Fruit fly (Drosophila melanogaster): ENCODE measurements around the gene Cln3.

Gene Cln3

DNA sequence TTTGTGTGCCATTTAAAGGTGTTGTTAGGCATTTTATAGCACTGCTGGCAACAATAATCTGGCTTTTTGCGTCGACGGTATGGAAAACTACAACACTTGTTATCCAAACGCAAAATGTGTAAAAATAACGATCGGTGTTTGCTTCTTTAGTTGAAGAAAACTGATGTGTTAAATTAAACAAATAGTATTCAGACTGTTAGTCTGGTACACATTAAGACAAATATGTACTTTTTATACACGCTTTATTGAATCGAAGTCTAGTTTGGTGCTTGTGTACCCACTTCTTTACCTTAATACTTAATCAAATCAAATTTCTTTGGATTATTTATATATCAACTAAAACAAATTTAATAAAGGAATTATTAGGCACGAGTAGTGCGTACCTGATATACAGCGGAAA lies 22.4 kb downstream of the Cln3 start (continued):
- peak; percentile 69 for TF ChIP-seq schlank (tag; optimal IDR thresholded peaks at IDR 0.05)
- TF ChIP-seq maf-S (GFP tag; optimal IDR thresholded peaks at IDR 0.05) = no peak
- TF ChIP-seq dati (GFP tag; IDR thresholded peaks at IDR 0.05) = no peak
- no peak for TF ChIP-seq Bteb2 (GFP tag; optimal IDR thresholded peaks at IDR 0.05)
- no peak for TF ChIP-seq jing (GFP tag; optimal IDR thresholded peaks at IDR 0.05)
- no peak for TF ChIP-seq ro (GFP tag; IDR thresholded peaks at IDR 0.05)
- TF ChIP-seq CG17186 (GFP tag; optimal IDR thresholded peaks at IDR 0.05) = no peak
- TF ChIP-seq corto (GFP tag; optimal IDR thresholded peaks at IDR 0.05) = no peak
- TF ChIP-seq dysf (GFP tag; IDR thresholded peaks at IDR 0.05) = no peak
- no peak for TF ChIP-seq gt (GFP tag; IDR thresholded peaks at IDR 0.05)
- no peak for TF ChIP-seq ranshi (GFP tag; IDR thresholded peaks at IDR 0.05)
- no peak for TF ChIP-seq Hmx (GFP tag; optimal IDR thresholded peaks at IDR 0.05)
- TF ChIP-seq slbo (GFP tag; IDR thresholded peaks at IDR 0.05) = no peak
- no peak for TF ChIP-seq mirr (GFP tag; optimal IDR thresholded peaks at IDR 0.05)
- no peak for TF ChIP-seq CG16813 (GFP tag; IDR thresholded peaks at IDR 0.05; ENCODE audit: partially characterized antibody)
- no peak for TF ChIP-seq CG11456 (GFP tag; IDR thresholded peaks at IDR 0.05)
- TF ChIP-seq slp2 (GFP tag; optimal IDR thresholded peaks at IDR 0.05) = no peak
- TF ChIP-seq fd102C (GFP tag; optimal IDR thresholded peaks at IDR 0.05) = no peak
- no peak for TF ChIP-seq prd (optimal IDR thresholded peaks at IDR 0.05)
- no peak for TF ChIP-seq prd (GFP tag; IDR thresholded peaks at IDR 0.05)
- TF ChIP-seq Tbp (GFP tag; optimal IDR thresholded peaks at IDR 0.05) = no peak
- TF ChIP-seq ash1 (GFP tag; optimal IDR thresholded peaks at IDR 0.05) = peak; percentile 18
- no peak for TF ChIP-seq CG10462 (GFP tag; optimal IDR thresholded peaks at IDR 0.05)
- TF ChIP-seq dpn (GFP tag; optimal IDR thresholded peaks at IDR 0.05) = no peak
- TF ChIP-seq BtbVII (GFP tag; optimal IDR thresholded peaks at IDR 0.05) = peak; percentile 79
- TF ChIP-seq CG14050 (GFP tag; IDR thresholded peaks at IDR 0.05) = no peak
- no peak for TF ChIP-seq crol (GFP tag; IDR thresholded peaks at IDR 0.05)
- no peak for TF ChIP-seq CG7987 (GFP tag; optimal IDR thresholded peaks at IDR 0.05)
- TF ChIP-seq crp (GFP tag; optimal IDR thresholded peaks at IDR 0.05) = no peak
- TF ChIP-seq CG2889 (GFP tag; IDR thresholded peaks at IDR 0.05) = no peak
- TF ChIP-seq CG17612 (GFP tag; IDR thresholded peaks at IDR 0.05) = no peak
- no peak for TF ChIP-seq ftz-f1 (GFP tag; optimal IDR thresholded peaks at IDR 0.05)
- TF ChIP-seq Lhr (GFP tag; optimal IDR thresholded peaks at IDR 0.05) = no peak
- TF ChIP-seq CG13424 (tag; optimal IDR thresholded peaks at IDR 0.05) = no peak
- TF ChIP-seq CG13894 (tag; optimal IDR thresholded peaks at IDR 0.05) = no peak
- TF ChIP-seq dmrt11E (tag; optimal IDR thresholded peaks at IDR 0.05) = no peak
- TF ChIP-seq trem (tag; optimal IDR thresholded peaks at IDR 0.05) = no peak
- no peak for TF ChIP-seq NK7.1 (GFP tag; optimal IDR thresholded peaks at IDR 0.05)
- TF ChIP-seq CG5953 (GFP tag; IDR thresholded peaks at IDR 0.05) = no peak
- TF ChIP-seq gem (tag; optimal IDR thresholded peaks at IDR 0.05) = no peak
- TF ChIP-seq ase (GFP tag; IDR thresholded peaks at IDR 0.05) = no peak
- no peak for TF ChIP-seq hb (GFP tag; IDR thresholded peaks at IDR 0.05; ENCODE audit: partially characterized antibody)
- TF ChIP-seq CG3847 (GFP tag; IDR thresholded peaks at IDR 0.05) = no peak
- no peak for TF ChIP-seq h (optimal IDR thresholded peaks at IDR 0.05)
- no peak for TF ChIP-seq CG8089 (GFP tag; optimal IDR thresholded peaks at IDR 0.05)
- no peak for TF ChIP-seq CG4854 (GFP tag; optimal IDR thresholded peaks at IDR 0.05)
- no peak for TF ChIP-seq ssp (GFP tag; IDR thresholded peaks at IDR 0.05)
- no peak for TF ChIP-seq Camta (GFP tag; optimal IDR thresholded peaks at IDR 0.05)
- no peak for TF ChIP-seq eve (GFP tag; optimal IDR thresholded peaks at IDR 0.05)
- no peak for TF ChIP-seq CG12391 (tag; optimal IDR thresholded peaks at IDR 0.05)
- no peak for TF ChIP-seq CG8388 (GFP tag; optimal IDR thresholded peaks at IDR 0.05)
- TF ChIP-seq shn (GFP tag; optimal IDR thresholded peaks at IDR 0.05) = no peak
- no peak for TF ChIP-seq eyg (GFP tag; optimal IDR thresholded peaks at IDR 0.05)

Measured in whole organism, embryonic.